Worm (Caenorhabditis elegans) whole organism, L4 larva: ENCODE data around the gene dsl-4.

ENCODE experiments used
- ama-1 ChIP-seq: fragments of 150-350 bp; optimal IDR thresholded peaks from 2 replicates; lab custom pipeline; 2014; ENCODE audit warnings: inconsistent platforms, mixed read lengths
- ceh-62 ChIP-seq: sonication (generic microtip); optimal IDR thresholded peaks from 2 replicates; lab custom pipeline; 2017; ENCODE audit warnings: missing biosample characterization, missing genetic modification characterization
- dpl-1 ChIP-seq: fragments of 150-350 bp; optimal IDR thresholded peaks from 2 replicates; lab custom pipeline; 2014; ENCODE audit warnings: missing biosample characterization, missing genetic modification reagents, missing genetic modification characterization
- lir-3 ChIP-seq: sonication (generic microtip); optimal IDR thresholded peaks from 2 replicates; lab custom pipeline; 2016; ENCODE audit warnings: mild to moderate bottlenecking, missing genetic modification characterization, missing compliant biosample characterization
- mxl-3 ChIP-seq: fragments of 200-800 bp; sonication (Bioruptor generic); optimal IDR thresholded peaks from 2 replicates; lab custom pipeline; 2018; ENCODE audit warnings: mild to moderate bottlenecking, missing genetic modification characterization, missing compliant biosample characterization
- nhr-25 ChIP-seq: sonication (generic microtip); optimal IDR thresholded peaks from 2 replicates; lab custom pipeline; 2017; ENCODE audit warnings: missing genetic modification characterization, mild to moderate bottlenecking, missing compliant biosample characterization, antibody characterized with exemption, moderate library complexity, borderline replicate concordance; ENCODE audit not compliant: insufficient read depth
- nhr-28 ChIP-seq: fragments of 150-350 bp; optimal IDR thresholded peaks from 2 replicates; lab custom pipeline; 2014; ENCODE audit warnings: missing biosample characterization, missing genetic modification characterization
- unc-39 ChIP-seq: sonication (generic microtip); optimal IDR thresholded peaks from 2 replicates; lab custom pipeline; 2017; ENCODE audit warnings: missing biosample characterization, missing genetic modification characterization

ce11 chrX:14063830-14064229 lies 26.4 kb upstream of the dsl-4 start:
- TF ChIP-seq nhr-25 (tag; lab: Kevin White, UChicago) (peak; percentile 44), unc-39 (tag; lab: Kevin White, UChicago) (no peak), dpl-1 (GFP tag; lab: Kevin White, UChicago) (peak; percentile 36), mxl-3 (peak; percentile 79), ama-1 (lab: Kevin White, UChicago) (peak; percentile 81), nhr-28 (peak; percentile 87), ceh-62 (tag; lab: Kevin White, UChicago) (no peak), lir-3 (tag; lab: Kevin White, UChicago) (peak; percentile 86)
